Worm (Caenorhabditis elegans) whole organism, late embryonic: Measurements from ENCODE around the gene F55G1.1.

Experiments
- C08G9.2 ChIP-seq: sonication (generic microtip); optimal IDR thresholded peaks from 2 replicates; lab custom pipeline; 2016; ENCODE audit warnings: mild to moderate bottlenecking, missing genetic modification characterization, moderate library complexity, missing compliant biosample characterization
- C38D4.7 ChIP-seq: fragments of 200-800 bp; sonication (Bioruptor generic); optimal IDR thresholded peaks from 2 replicates; lab custom pipeline; 2018; ENCODE audit warnings: mild to moderate bottlenecking, missing genetic modification characterization, moderate library complexity, missing compliant biosample characterization
- F13H6.1 ChIP-seq: sonication (generic microtip); optimal IDR thresholded peaks from 2 replicates; lab custom pipeline; 2016; ENCODE audit warnings: missing genetic modification characterization, missing compliant biosample characterization
- K02D7.2 ChIP-seq: sonication (generic microtip); optimal IDR thresholded peaks from 2 replicates; lab custom pipeline; 2017; ENCODE audit warnings: mild to moderate bottlenecking, missing genetic modification characterization, missing compliant biosample characterization
- K09A11.1 ChIP-seq: sonication (generic microtip); optimal IDR thresholded peaks from 2 replicates; lab custom pipeline; 2017; ENCODE audit warnings: antibody characterized with exemption, mild to moderate bottlenecking, missing genetic modification characterization, missing compliant biosample characterization; ENCODE audit not compliant: insufficient read depth
- Y22D7AL.16 ChIP-seq: sonication (generic microtip); optimal IDR thresholded peaks from 2 replicates; lab custom pipeline; 2016; ENCODE audit warnings: missing genetic modification characterization, missing compliant biosample characterization
- ceh-18 ChIP-seq: sonication (generic microtip); optimal IDR thresholded peaks from 2 replicates; lab custom pipeline; 2016; ENCODE audit warnings: missing genetic modification characterization, missing compliant biosample characterization
- ceh-19 ChIP-seq: fragments of 200-800 bp; sonication (Bioruptor generic); optimal IDR thresholded peaks from 2 replicates; lab custom pipeline; 2018; ENCODE audit warnings: mild to moderate bottlenecking, missing genetic modification characterization, missing compliant biosample characterization
- ceh-2 ChIP-seq: sonication (generic microtip); optimal IDR thresholded peaks from 2 replicates; lab custom pipeline; 2016; ENCODE audit warnings: missing genotype, missing genetic modification characterization, missing compliant biosample characterization
- ceh-30 ChIP-seq: fragments of 150-350 bp; optimal IDR thresholded peaks from 2 replicates; lab custom pipeline; 2014; ENCODE audit warnings: missing biosample characterization, missing genetic modification characterization
- ceh-31 ChIP-seq: sonication (generic microtip); optimal IDR thresholded peaks from 2 replicates; lab custom pipeline; 2016; ENCODE audit warnings: missing genetic modification characterization, missing compliant biosample characterization
- ceh-45 ChIP-seq: fragments of 200-800 bp; sonication (Bioruptor generic); IDR thresholded peaks from 2 replicates; pipeline ENCODE4 v1.3.6; 2022; ENCODE audit warnings: missing genetic modification reagents, missing genetic modification characterization, missing compliant biosample characterization
- ceh-6 ChIP-seq: fragments of 200-800 bp; sonication (Bioruptor generic); optimal IDR thresholded peaks from 2 replicates; lab custom pipeline; 2018; ENCODE audit warnings: mild to moderate bottlenecking, missing genetic modification characterization, missing compliant biosample characterization
- ceh-9 ChIP-seq: sonication (generic microtip); optimal IDR thresholded peaks from 2 replicates; lab custom pipeline; 2016; ENCODE audit warnings: mild to moderate bottlenecking, missing genetic modification characterization, inconsistent platforms, missing compliant biosample characterization
- elt-4 ChIP-seq: sonication (generic microtip); optimal IDR thresholded peaks from 2 replicates; lab custom pipeline; 2016; ENCODE audit warnings: missing genetic modification characterization, missing compliant biosample characterization
- ets-4 ChIP-seq: sonication (generic microtip); optimal IDR thresholded peaks from 2 replicates; lab custom pipeline; 2016; ENCODE audit warnings: missing genetic modification characterization, missing compliant biosample characterization
- eyg-1 ChIP-seq: sonication (generic microtip); optimal IDR thresholded peaks from 2 replicates; lab custom pipeline; 2016; ENCODE audit warnings: missing genotype, missing genetic modification characterization, missing compliant biosample characterization
- fax-1 ChIP-seq: sonication (generic microtip); optimal IDR thresholded peaks from 2 replicates; lab custom pipeline; 2016; ENCODE audit warnings: missing genotype, missing genetic modification characterization, missing compliant biosample characterization
- fkh-6 ChIP-seq: sonication (generic microtip); optimal IDR thresholded peaks from 2 replicates; lab custom pipeline; 2016; ENCODE audit warnings: missing genetic modification characterization, missing compliant biosample characterization
- gmeb-2 ChIP-seq: sonication (generic microtip); optimal IDR thresholded peaks from 2 replicates; lab custom pipeline; 2016; ENCODE audit warnings: missing genetic modification characterization, inconsistent platforms, missing compliant biosample characterization
- hlh-15 ChIP-seq: sonication (generic microtip); optimal IDR thresholded peaks from 2 replicates; lab custom pipeline; 2016; ENCODE audit warnings: missing genetic modification characterization, missing compliant biosample characterization
- hlh-6 ChIP-seq: sonication (generic microtip); optimal IDR thresholded peaks from 2 replicates; lab custom pipeline; 2016; ENCODE audit warnings: missing genotype, missing genetic modification characterization, missing compliant biosample characterization
- hlh-8 ChIP-seq: sonication (generic microtip); optimal IDR thresholded peaks from 2 replicates; lab custom pipeline; 2016; ENCODE audit warnings: missing genotype, missing genetic modification characterization, missing compliant biosample characterization
- lim-6 ChIP-seq: sonication (generic microtip); optimal IDR thresholded peaks from 2 replicates; lab custom pipeline; 2016; ENCODE audit warnings: missing genetic modification characterization, missing compliant biosample characterization
- mec-3 ChIP-seq: sonication (generic microtip); optimal IDR thresholded peaks from 2 replicates; lab custom pipeline; 2016; ENCODE audit warnings: borderline replicate concordance, missing genetic modification characterization, missing compliant biosample characterization
- nhr-232 ChIP-seq: sonication (generic microtip); optimal IDR thresholded peaks from 2 replicates; lab custom pipeline; 2016; ENCODE audit warnings: missing genetic modification characterization, missing compliant biosample characterization
- odd-2 ChIP-seq: sonication (generic microtip); optimal IDR thresholded peaks from 2 replicates; lab custom pipeline; 2017; ENCODE audit warnings: antibody characterized with exemption, mild to moderate bottlenecking, missing genetic modification characterization, missing compliant biosample characterization
- pag-3 ChIP-seq: sonication (generic microtip); optimal IDR thresholded peaks from 2 replicates; lab custom pipeline; 2016; ENCODE audit warnings: missing compliant biosample characterization, missing genetic modification characterization, borderline replicate concordance
- pax-1 ChIP-seq: fragments of 150-350 bp; optimal IDR thresholded peaks from 2 replicates; lab custom pipeline; 2014; ENCODE audit warnings: missing biosample characterization, missing genetic modification characterization
- pros-1 ChIP-seq: fragments of 150-350 bp; optimal IDR thresholded peaks from 2 replicates; lab custom pipeline; 2014; ENCODE audit warnings: missing biosample characterization, missing genetic modification reagents, missing genetic modification characterization
- ref-2 ChIP-seq: sonication (generic microtip); optimal IDR thresholded peaks from 2 replicates; lab custom pipeline; 2016; ENCODE audit warnings: missing genetic modification characterization, missing compliant biosample characterization
- sox-2 ChIP-seq: fragments of 200-800 bp; sonication (Bioruptor generic); IDR thresholded peaks from 2 replicates; pipeline ENCODE4 v1.3.6; 2022; ENCODE audit warnings: missing genetic modification reagents, missing genetic modification characterization, missing compliant biosample characterization
- syd-9 ChIP-seq: sonication (generic microtip); optimal IDR thresholded peaks from 2 replicates; lab custom pipeline; 2016; ENCODE audit warnings: mild to moderate bottlenecking, missing genetic modification characterization, moderate library complexity, missing compliant biosample characterization
- tbx-7 ChIP-seq: sonication (generic microtip); optimal IDR thresholded peaks from 2 replicates; lab custom pipeline; 2016; ENCODE audit warnings: missing genotype, missing genetic modification characterization, missing compliant biosample characterization
- unc-3 ChIP-seq, 2 experiments: fragments of 200-800 bp in 1 of 2; sonication (Bioruptor generic) in 1 of 2; sonication (generic microtip) in 1 of 2; conservative IDR thresholded peaks in 1 of 2; optimal IDR thresholded peaks in 1 of 2; 2 replicates each; pipeline versions ENCODE4 v1.3.6 to Lab custom; 2016 to 2022; ENCODE audit warnings: missing compliant biosample characterization in 2 of 2, missing genetic modification characterization in 2 of 2, missing genetic modification reagents in 1 of 2
- unc-55 ChIP-seq: sonication (generic microtip); optimal IDR thresholded peaks from 2 replicates; lab custom pipeline; 2017; ENCODE audit warnings: missing biosample characterization, missing genetic modification reagents, missing genetic modification characterization
- ztf-16 ChIP-seq: sonication (generic microtip); optimal IDR thresholded peaks from 2 replicates; lab custom pipeline; 2017; ENCODE audit warnings: missing genetic modification characterization, missing compliant biosample characterization

Gene F55G1.1

ce11 chrIV:7499302-7499701 lies 7.7 kb downstream of the F55G1.1 start:
- no peak for TF ChIP-seq ceh-31 (tag; lab: Kevin White, UChicago)
- TF ChIP-seq mec-3 (tag; lab: Kevin White, UChicago) = no peak
- no peak for TF ChIP-seq F13H6.1
- TF ChIP-seq K09A11.1 (tag; lab: Kevin White, UChicago) = no peak
- TF ChIP-seq hlh-6 (tag; lab: Kevin White, UChicago) = no peak
- no peak for TF ChIP-seq fax-1 (tag; lab: Kevin White, UChicago)
- TF ChIP-seq odd-2 = no peak
- TF ChIP-seq ceh-9 (tag; lab: Kevin White, UChicago) = no peak
- no peak for TF ChIP-seq ztf-16 (tag; lab: Kevin White, UChicago)
- no peak for TF ChIP-seq ceh-19 (GFP tag; lab: Kevin White, UChicago)
- no peak for TF ChIP-seq pax-1 (tag; lab: Kevin White, UChicago)
- TF ChIP-seq ceh-18 (tag; lab: Kevin White, UChicago) = no peak
- TF ChIP-seq unc-55 = no peak
- TF ChIP-seq, all 69 proteins: peak for 0

ce11 chrIV:7500924-7501323 lies 9.4 kb downstream of the F55G1.1 start:
- TF ChIP-seq ceh-9 (tag; lab: Kevin White, UChicago) = no peak
- no peak for TF ChIP-seq ref-2 (tag; lab: Kevin White, UChicago)
- TF ChIP-seq ceh-18 (tag; lab: Kevin White, UChicago) = no peak
- no peak for TF ChIP-seq ceh-19 (GFP tag; lab: Kevin White, UChicago)
- TF ChIP-seq F13H6.1 = no peak
- no peak for TF ChIP-seq nhr-232

DNA sequence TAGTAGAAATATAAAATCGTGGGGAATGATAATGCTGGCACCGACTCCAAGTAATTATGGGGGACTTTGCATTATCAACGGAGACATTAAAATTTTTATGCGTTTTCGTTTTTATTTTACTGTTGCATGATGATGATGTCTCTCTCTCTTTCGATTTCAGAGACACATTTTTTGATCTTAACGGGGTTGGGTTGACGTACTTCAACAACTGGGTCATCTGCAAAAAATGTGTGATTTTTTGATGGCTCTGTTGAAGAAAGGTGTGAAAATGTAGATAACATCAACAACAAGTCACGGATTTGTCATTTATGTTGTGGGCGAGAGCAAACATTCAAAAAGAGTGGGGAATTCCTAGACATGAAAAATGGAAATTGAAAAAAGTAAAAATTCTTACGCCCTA lies 9.8 kb downstream of the F55G1.1 start, which contains the start of gene F55G1.15:
TSS of gene F55G1.15 (minus strand) at position 101 of the 400 bp plus-strand sequence.
- TF ChIP-seq unc-3 (GFP tag; conservative IDR thresholded peaks at IDR 0.05; lab: Robert Waterston, UW) = no peak
- TF ChIP-seq unc-3 (tag; optimal IDR thresholded peaks at IDR 0.05; lab: Kevin White, UChicago) = no peak
- TF ChIP-seq ceh-30 = no peak
- no peak for TF ChIP-seq syd-9 (tag; lab: Kevin White, UChicago)
- TF ChIP-seq ceh-2 (tag; lab: Kevin White, UChicago) = no peak
- no peak for TF ChIP-seq fkh-6 (tag; lab: Kevin White, UChicago)
- no peak for TF ChIP-seq lim-6 (tag; lab: Kevin White, UChicago)
- TF ChIP-seq gmeb-2 (tag; lab: Kevin White, UChicago) = no peak
- no peak for TF ChIP-seq ceh-19 (GFP tag; lab: Kevin White, UChicago)
- no peak for TF ChIP-seq tbx-7 (tag; lab: Kevin White, UChicago)
- no peak for TF ChIP-seq ceh-45 (GFP tag; lab: Robert Waterston, UW)
- TF ChIP-seq eyg-1 = no peak
- TF ChIP-seq C08G9.2 (tag; lab: Kevin White, UChicago) = no peak
- TF ChIP-seq ets-4 = no peak
- no peak for TF ChIP-seq K02D7.2 (tag; lab: Kevin White, UChicago)
- no peak for TF ChIP-seq unc-55
- TF ChIP-seq, all 69 proteins: peak for 0

DNA sequence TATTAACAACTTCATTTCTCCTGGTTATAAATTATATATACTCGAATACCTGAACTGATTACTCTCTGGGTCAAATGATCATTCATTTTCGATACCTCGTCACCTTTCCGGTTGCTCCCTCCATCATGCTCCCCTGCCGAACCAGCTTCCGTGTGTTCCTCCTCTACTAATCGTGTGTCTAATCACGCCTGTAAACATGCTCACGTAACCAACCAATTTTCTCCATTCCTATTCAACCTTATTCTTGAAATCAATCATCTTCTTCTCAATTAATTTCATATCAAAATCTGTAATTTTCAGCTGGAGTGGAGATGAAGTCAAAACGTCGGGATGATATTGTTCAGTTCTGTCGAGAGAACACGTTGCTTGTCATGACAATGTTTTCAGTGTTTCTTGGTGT lies 11.8 kb downstream of the F55G1.1 start, which contains the start of gene glt-6:
TSS of gene glt-6 (plus strand) at position 301 of the 400 bp plus-strand sequence.
- TF ChIP-seq nhr-232 = no peak
- TF ChIP-seq elt-4 (tag; lab: Kevin White, UChicago) = no peak
- no peak for TF ChIP-seq ceh-2 (tag; lab: Kevin White, UChicago)
- TF ChIP-seq hlh-8 (tag; lab: Kevin White, UChicago) = no peak
- no peak for TF ChIP-seq pros-1 (tag; lab: Kevin White, UChicago)
- TF ChIP-seq pag-3 (tag; lab: Kevin White, UChicago) = no peak
- TF ChIP-seq lim-6 (tag; lab: Kevin White, UChicago) = no peak
- TF ChIP-seq ceh-6 (GFP tag; lab: Kevin White, UChicago) = no peak
- TF ChIP-seq unc-3 (GFP tag; conservative IDR thresholded peaks at IDR 0.05; lab: Robert Waterston, UW) = no peak
- no peak for TF ChIP-seq unc-3 (tag; optimal IDR thresholded peaks at IDR 0.05; lab: Kevin White, UChicago)
- no peak for TF ChIP-seq sox-2 (GFP tag; lab: Robert Waterston, UW)
- no peak for TF ChIP-seq Y22D7AL.16 (tag; lab: Kevin White, UChicago)
- TF ChIP-seq K09A11.1 (tag; lab: Kevin White, UChicago) = no peak
- TF ChIP-seq odd-2 = no peak
- TF ChIP-seq ceh-18 (tag; lab: Kevin White, UChicago) = no peak
- no peak for TF ChIP-seq C38D4.7 (GFP tag; lab: Kevin White, UChicago)
- TF ChIP-seq fax-1 (tag; lab: Kevin White, UChicago) = no peak
- no peak for TF ChIP-seq F13H6.1
- no peak for TF ChIP-seq hlh-15 (tag; lab: Kevin White, UChicago)
- TF ChIP-seq, all 69 proteins: peak for 0
